Worm (Caenorhabditis elegans) whole organism, L4 larva: ENCODE measurements around the gene str-254.

Experiments
- R02D3.7 ChIP-seq: fragments of 150-350 bp; sonication (generic microtip); optimal IDR thresholded peaks from 3 replicates; lab custom pipeline; 2014; ENCODE audit warnings: missing biosample characterization, missing genetic modification characterization
- dve-1 ChIP-seq: sonication (generic microtip); optimal IDR thresholded peaks from 2 replicates; lab custom pipeline; 2017; ENCODE audit warnings: antibody characterized with exemption, mild to moderate bottlenecking, missing genetic modification characterization, missing compliant biosample characterization; ENCODE audit not compliant: insufficient read depth
- mxl-2 ChIP-seq: fragments of 200-800 bp; sonication (Bioruptor generic); conservative IDR thresholded peaks from 2 replicates; pipeline ENCODE4 v1.3.6; 2022; ENCODE audit warnings: missing genetic modification reagents, missing genetic modification characterization, missing compliant biosample characterization
- nhr-237 ChIP-seq: sonication (generic microtip); optimal IDR thresholded peaks from 2 replicates; lab custom pipeline; 2017; ENCODE audit warnings: missing biosample characterization, missing genetic modification characterization
- nhr-25 ChIP-seq: sonication (generic microtip); optimal IDR thresholded peaks from 2 replicates; lab custom pipeline; 2017; ENCODE audit warnings: missing genetic modification characterization, mild to moderate bottlenecking, missing compliant biosample characterization, antibody characterized with exemption, moderate library complexity, borderline replicate concordance; ENCODE audit not compliant: insufficient read depth
- unc-62 ChIP-seq, 3 experiments: fragments of 150-350 bp in 1 of 3; sonication (generic microtip); optimal IDR thresholded peaks in 2 of 3; peaks in 1 of 3; 1 replicate in 1 of 3; 2 replicates in 2 of 3; lab custom pipeline; 2014 to 2017; ENCODE audit warnings: missing biosample characterization in 3 of 3, missing genetic modification characterization in 3 of 3, missing genetic modification reagents in 3 of 3, missing genotype in 1 of 3

- TF ChIP-seq nhr-237 (tag; lab: Kevin White, UChicago) = no peak
- no peak for TF ChIP-seq R02D3.7
- no peak for TF ChIP-seq mxl-2
- TF ChIP-seq unc-62 (GFP tag; optimal IDR thresholded peaks at IDR 0.05 in 1 of 2; lab: Kevin White, UChicago) = no peak
- no peak for TF ChIP-seq unc-62 (tag; optimal IDR thresholded peaks at IDR 0.05; lab: Kevin White, UChicago)
- no peak for TF ChIP-seq dve-1 (tag; lab: Kevin White, UChicago)
- TF ChIP-seq nhr-25 = no peak
These were observed 10.9 kb downstream of the str-254 start, which contains the start of gene fbxa-18 for ce11 chrV:16142371-16142770.
